Fruit fly (Drosophila melanogaster) S2 (cell line): ENCODE data around the gene Tango9.

Source experiments
- CG8478 ChIP-seq: fragments of >200 bp; optimal IDR thresholded peaks from 2 replicates; lab custom pipeline; 2018
- CTCF ChIP-seq, 2 experiments: fragments of >200 bp; optimal IDR thresholded peaks; 2 replicates each; lab custom pipeline; 2018

dm6 chr3R:11947959-11948358 lies 26.8 kb downstream of the Tango9 start:
- TF ChIP-seq CG8478 (lab: Kevin White, UChicago) (no peak), CTCF (optimal IDR thresholded peaks at IDR 0.05; lab: Kevin White, UChicago) (no peak)
